Worm (Caenorhabditis elegans): Measurements from ENCODE around the gene B0310.3.

ce11 chrX:530909-531308 is 10.1 kb upstream of the B0310.3 start, which contains the start of gene B0310.6:
- TF ChIP-seq ama-1 (optimal IDR thresholded peaks at IDR 0.05) (no peak), ztf-11 (tag; optimal IDR thresholded peaks at IDR 0.05) (no peak), lin-13 (GFP tag; optimal IDR thresholded peaks at IDR 0.05) (no peak), alr-1 (tag; optimal IDR thresholded peaks at IDR 0.05) (no peak), ceh-16 (tag; optimal IDR thresholded peaks at IDR 0.05) (no peak), nhr-12 (tag; optimal IDR thresholded peaks at IDR 0.05) (no peak), nhr-11 (tag; optimal IDR thresholded peaks at IDR 0.05) (no peak), aly-2 (tag; optimal IDR thresholded peaks at IDR 0.05) (no peak), nhr-237 (tag; optimal IDR thresholded peaks at IDR 0.05) (no peak), nhr-6 (tag; optimal IDR thresholded peaks at IDR 0.05) (no peak), nhr-129 (tag; optimal IDR thresholded peaks at IDR 0.05) (no peak), lin-39 (tag; optimal IDR thresholded peaks at IDR 0.05) (no peak), mab-5 (tag; optimal IDR thresholded peaks at IDR 0.05) (no peak), Y55F3AM.14 (GFP tag; optimal IDR thresholded peaks at IDR 0.05) (no peak)
